Fruit fly (Drosophila melanogaster): ENCODE measurements around the gene GAA1.

GAA1 gene

DNA sequence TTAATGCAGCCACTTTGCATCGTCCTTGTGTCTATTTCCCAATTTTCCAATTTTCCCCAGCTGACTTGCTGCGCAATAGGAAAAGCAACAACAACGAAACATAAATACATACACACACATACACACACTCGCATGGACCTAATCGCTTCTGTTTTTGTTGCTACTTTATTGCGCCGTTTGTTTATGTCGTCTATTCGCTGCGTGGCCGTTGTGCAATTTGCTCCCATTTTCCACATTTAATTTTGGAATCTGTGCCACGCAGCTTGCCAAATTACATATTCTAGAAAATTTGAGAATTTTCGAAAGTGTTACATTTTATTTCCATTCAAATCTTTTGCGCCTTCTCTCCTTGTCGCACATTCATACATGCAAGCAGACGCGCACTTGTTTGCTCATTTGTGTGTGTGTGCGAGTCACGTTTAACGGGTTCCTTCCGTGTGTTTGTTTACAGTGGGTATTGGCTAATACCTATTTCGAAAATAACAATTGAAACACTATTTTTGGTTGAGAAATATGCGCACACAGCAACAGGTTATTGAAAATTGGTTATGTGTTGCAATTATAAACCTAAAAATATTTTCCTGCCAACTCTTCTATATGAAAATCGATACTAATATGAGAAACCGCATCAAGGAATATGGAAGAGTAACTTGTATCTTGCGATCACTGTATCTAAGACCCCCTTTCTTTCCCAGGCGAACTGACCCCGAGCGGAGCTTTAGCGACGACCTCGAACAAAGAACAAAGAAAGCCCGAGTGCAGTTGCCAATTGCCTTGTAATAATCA lies 7.2 kb upstream of the GAA1 start:
- TF ChIP-seq Rx (GFP tag; IDR thresholded peaks at IDR 0.05) (0 out of 2 replicates have a peak, but pooled peaks have one; percentile 5), CG9437 (GFP tag; optimal IDR thresholded peaks at IDR 0.05) (peak; percentile 43), Dp (GFP tag; optimal IDR thresholded peaks at IDR 0.05) (no peak), CG12942 (GFP tag; optimal IDR thresholded peaks at IDR 0.05) (peak; percentile 30), CG4617 (GFP tag; optimal IDR thresholded peaks at IDR 0.05; ENCODE audit: borderline replicate concordance) (no peak), HmgZ (tag; optimal IDR thresholded peaks at IDR 0.05) (peak; percentile 39), CG43689 (GFP tag; IDR thresholded peaks at IDR 0.05) (no peak), Ssrp (tag; optimal IDR thresholded peaks at IDR 0.05) (no peak), slbo (GFP tag; IDR thresholded peaks at IDR 0.05) (peak; percentile 52), CG31365 (tag; optimal IDR thresholded peaks at IDR 0.05) (no peak), seq (GFP tag; IDR thresholded peaks at IDR 0.05) (peak; percentile 47; the same call in 1 of the 2 replicates), Taf1 (GFP tag; IDR thresholded peaks at IDR 0.05) (no peak), prd (optimal IDR thresholded peaks at IDR 0.05) (no peak), prd (GFP tag; IDR thresholded peaks at IDR 0.05) (peak; percentile 55; the same call in 2 of the 3 replicates), HLH4C (GFP tag; IDR thresholded peaks at IDR 0.05; ENCODE audit: partially characterized antibody) (no peak), HmgD (GFP tag; optimal IDR thresholded peaks at IDR 0.05) (no peak), CG3163 (GFP tag; optimal IDR thresholded peaks at IDR 0.05) (no peak), CG6254 (GFP tag; optimal IDR thresholded peaks at IDR 0.05) (no peak), sug (tag; optimal IDR thresholded peaks at IDR 0.05) (peak; percentile 59), CG14441 (GFP tag; IDR thresholded peaks at IDR 0.05) (no peak; the same call in 1 of the 2 replicates), CG6272 (GFP tag; IDR thresholded peaks at IDR 0.05) (no peak), CG6683 (GFP tag; optimal IDR thresholded peaks at IDR 0.05) (peak; percentile 21), CG2889 (GFP tag; IDR thresholded peaks at IDR 0.05) (no peak), CG2712 (tag; optimal IDR thresholded peaks at IDR 0.05) (peak; percentile 61), Usf (GFP tag; optimal IDR thresholded peaks at IDR 0.05) (no peak), sc (optimal IDR thresholded peaks at IDR 0.05) (no peak), sc (GFP tag; optimal IDR thresholded peaks at IDR 0.05) (no peak), cwo (GFP tag; optimal IDR thresholded peaks at IDR 0.05) (peak; percentile 97), CG1603 (tag; optimal IDR thresholded peaks at IDR 0.05) (peak; percentile 65), Med (GFP tag) (peak; percentile 90), CG6765 (GFP tag; optimal IDR thresholded peaks at IDR 0.05) (peak; percentile 30), fd96Cb (tag; optimal IDR thresholded peaks at IDR 0.05) (peak; percentile 2), wdn (GFP tag; IDR thresholded peaks at IDR 0.05) (no peak; the same call in 1 of the 2 replicates), org-1 (GFP tag; optimal IDR thresholded peaks at IDR 0.05) (peak; percentile 48), CG9609 (GFP tag; optimal IDR thresholded peaks at IDR 0.05) (peak; percentile 28), ttk (GFP tag; IDR thresholded peaks at IDR 0.05) (no peak), Doc3 (GFP tag; IDR thresholded peaks at IDR 0.05; ENCODE audit: partially characterized antibody) (no peak), Sry-δ (GFP tag; optimal IDR thresholded peaks at IDR 0.05) (no peak), GATAe (GFP tag; conservative IDR thresholded peaks at IDR 0.05) (no peak), emc (GFP tag; optimal IDR thresholded peaks at IDR 0.05) (no peak), CG14965 (GFP tag; optimal IDR thresholded peaks at IDR 0.05; ENCODE audit: borderline replicate concordance) (no peak), p53 (GFP tag; optimal IDR thresholded peaks at IDR 0.05) (no peak), disco-r (GFP tag; optimal IDR thresholded peaks at IDR 0.05) (no peak), CG31441 (GFP tag; IDR thresholded peaks at IDR 0.05) (peak; percentile 40; the same call in 1 of the 2 replicates), btn (GFP tag; optimal IDR thresholded peaks at IDR 0.05) (no peak), CG8765 (GFP tag; IDR thresholded peaks at IDR 0.05) (no peak), CG15696 (tag; optimal IDR thresholded peaks at IDR 0.05) (peak; percentile 31), ham (GFP tag; IDR thresholded peaks at IDR 0.05) (no peak), lbe (GFP tag; optimal IDR thresholded peaks at IDR 0.05) (peak; percentile 77), slou (GFP tag; optimal IDR thresholded peaks at IDR 0.05) (no peak)

Data from whole organism, embryonic.